Worm (Caenorhabditis elegans) whole organism, mixed stage, embryonic: ENCODE data around the gene aqp-1.

ENCODE experiments used
- bed-3 ChIP-seq: fragments of 200-800 bp; sonication (Bioruptor generic); optimal IDR thresholded peaks from 3 replicates; lab custom pipeline; 2018; ENCODE audit warnings: mild to moderate bottlenecking, missing genetic modification characterization, moderate library complexity, missing compliant biosample characterization
- blmp-1 ChIP-seq: fragments of 150-350 bp; optimal IDR thresholded peaks from 2 replicates; lab custom pipeline; 2014; ENCODE audit warnings: missing biosample characterization, missing genetic modification characterization
- drap-1 ChIP-seq: fragments of 200-800 bp; sonication (Bioruptor generic); optimal IDR thresholded peaks from 3 replicates; lab custom pipeline; 2018; ENCODE audit warnings: mild to moderate bottlenecking, missing genetic modification characterization, missing compliant biosample characterization
- mab-5 ChIP-seq: fragments of 150-350 bp; optimal IDR thresholded peaks from 2 replicates; lab custom pipeline; 2014; ENCODE audit warnings: missing biosample characterization, missing genetic modification characterization
- nhr-28 ChIP-seq: fragments of 150-350 bp; optimal IDR thresholded peaks from 2 replicates; lab custom pipeline; 2014; ENCODE audit warnings: missing biosample characterization, missing genetic modification characterization
- nhr-76 ChIP-seq: sonication (generic microtip); optimal IDR thresholded peaks from 2 replicates; lab custom pipeline; 2017; ENCODE audit warnings: missing biosample characterization, missing genetic modification characterization
- pha-4 ChIP-seq: fragments of 150-350 bp; optimal IDR thresholded peaks from 2 replicates; lab custom pipeline; 2018; ENCODE audit warnings: missing biosample characterization, missing genetic modification reagents, missing genetic modification characterization
- unc-62 ChIP-seq: fragments of 150-350 bp; optimal IDR thresholded peaks from 2 replicates; lab custom pipeline; 2014; ENCODE audit warnings: missing biosample characterization, missing genetic modification reagents, missing genetic modification characterization
- ztf-11 ChIP-seq: fragments of 150-350 bp; optimal IDR thresholded peaks from 2 replicates; lab custom pipeline; 2014; ENCODE audit warnings: missing biosample characterization, missing genetic modification characterization

DNA sequence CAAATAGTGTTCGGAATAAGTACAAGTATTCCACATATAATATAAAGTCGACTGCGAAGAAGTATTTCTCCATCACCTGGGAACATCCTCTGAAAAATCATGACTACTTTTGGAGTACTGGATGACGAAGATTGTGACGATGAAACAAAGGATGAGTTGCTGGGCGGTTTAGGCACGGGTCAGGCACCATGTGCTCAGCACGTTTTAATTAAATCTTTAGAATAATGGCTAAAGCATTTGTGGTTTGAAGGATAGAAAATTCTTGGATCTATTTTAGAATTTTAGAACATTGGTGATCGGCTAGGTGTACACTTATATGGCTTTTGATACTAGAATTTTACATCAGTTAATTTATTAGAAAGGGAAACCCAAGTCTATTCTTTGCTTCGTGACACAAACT lies 51.0 kb downstream of the aqp-1 start, which contains the start of gene C27H5.6:
- no peak for TF ChIP-seq unc-62 (GFP tag; lab: Kevin White, UChicago)
- TF ChIP-seq drap-1 (GFP tag; lab: Kevin White, UChicago) = no peak
- TF ChIP-seq pha-4 = no peak
- TF ChIP-seq ztf-11 (tag; lab: Kevin White, UChicago) = no peak
- TF ChIP-seq bed-3 (GFP tag; lab: Kevin White, UChicago) = no peak
- TF ChIP-seq nhr-28 = no peak
- TF ChIP-seq nhr-76 (tag; lab: Kevin White, UChicago) = no peak
- no peak for TF ChIP-seq mab-5 (tag; lab: Kevin White, UChicago)
- TF ChIP-seq blmp-1 (tag; lab: Kevin White, UChicago) = no peak
